Worm (Caenorhabditis elegans) whole organism, late embryonic: ENCODE results near the gene rack-1.

Experiments
- C08G9.2 ChIP-seq: sonication (generic microtip); optimal IDR thresholded peaks from 2 replicates; lab custom pipeline; 2016; ENCODE audit warnings: mild to moderate bottlenecking, missing genetic modification characterization, moderate library complexity, missing compliant biosample characterization
- C38D4.7 ChIP-seq: fragments of 200-800 bp; sonication (Bioruptor generic); optimal IDR thresholded peaks from 2 replicates; lab custom pipeline; 2018; ENCODE audit warnings: mild to moderate bottlenecking, missing genetic modification characterization, moderate library complexity, missing compliant biosample characterization
- F13H6.1 ChIP-seq: sonication (generic microtip); optimal IDR thresholded peaks from 2 replicates; lab custom pipeline; 2016; ENCODE audit warnings: missing genetic modification characterization, missing compliant biosample characterization
- K09A11.1 ChIP-seq: sonication (generic microtip); optimal IDR thresholded peaks from 2 replicates; lab custom pipeline; 2017; ENCODE audit warnings: antibody characterized with exemption, mild to moderate bottlenecking, missing genetic modification characterization, missing compliant biosample characterization; ENCODE audit not compliant: insufficient read depth
- T23F11.4 ChIP-seq: fragments of 200-800 bp; sonication (Bioruptor generic); optimal IDR thresholded peaks from 2 replicates; lab custom pipeline; 2018; ENCODE audit warnings: mild to moderate bottlenecking, missing genetic modification characterization, missing compliant biosample characterization
- Y22D7AL.16 ChIP-seq: sonication (generic microtip); optimal IDR thresholded peaks from 2 replicates; lab custom pipeline; 2016; ENCODE audit warnings: missing genetic modification characterization, missing compliant biosample characterization
- ama-1 ChIP-seq: fragments of 150-350 bp; optimal IDR thresholded peaks from 2 replicates; lab custom pipeline; 2014
- ceh-14 ChIP-seq: sonication (generic microtip); optimal IDR thresholded peaks from 2 replicates; lab custom pipeline; 2016; ENCODE audit warnings: missing genotype, missing genetic modification characterization, missing compliant biosample characterization
- ceh-19 ChIP-seq: fragments of 200-800 bp; sonication (Bioruptor generic); optimal IDR thresholded peaks from 2 replicates; lab custom pipeline; 2018; ENCODE audit warnings: mild to moderate bottlenecking, missing genetic modification characterization, missing compliant biosample characterization
- ceh-24 ChIP-seq: sonication (generic microtip); optimal IDR thresholded peaks from 2 replicates; lab custom pipeline; 2016; ENCODE audit warnings: mild to moderate bottlenecking, missing genetic modification characterization, missing compliant biosample characterization
- ceh-30 ChIP-seq: fragments of 150-350 bp; optimal IDR thresholded peaks from 2 replicates; lab custom pipeline; 2014; ENCODE audit warnings: missing biosample characterization, missing genetic modification characterization
- ceh-34 ChIP-seq: sonication (generic microtip); optimal IDR thresholded peaks from 2 replicates; lab custom pipeline; 2016; ENCODE audit warnings: mild to moderate bottlenecking, missing genetic modification characterization, missing compliant biosample characterization
- ceh-45 ChIP-seq: fragments of 200-800 bp; sonication (Bioruptor generic); IDR thresholded peaks from 2 replicates; pipeline ENCODE4 v1.3.6; 2022; ENCODE audit warnings: missing genetic modification reagents, missing genetic modification characterization, missing compliant biosample characterization
- ceh-9 ChIP-seq: sonication (generic microtip); optimal IDR thresholded peaks from 2 replicates; lab custom pipeline; 2016; ENCODE audit warnings: mild to moderate bottlenecking, missing genetic modification characterization, inconsistent platforms, missing compliant biosample characterization
- che-1 ChIP-seq: sonication (generic microtip); optimal IDR thresholded peaks from 2 replicates; lab custom pipeline; 2016; ENCODE audit warnings: mild to moderate bottlenecking, missing genetic modification characterization, missing compliant biosample characterization
- dmd-4 ChIP-seq: sonication (generic microtip); optimal IDR thresholded peaks from 2 replicates; lab custom pipeline; 2016; ENCODE audit warnings: borderline replicate concordance, missing genetic modification characterization, missing compliant biosample characterization
- dve-1 ChIP-seq: sonication (generic microtip); optimal IDR thresholded peaks from 2 replicates; lab custom pipeline; 2017; ENCODE audit warnings: antibody characterized with exemption, mild to moderate bottlenecking, missing genetic modification characterization, missing compliant biosample characterization
- elt-2 ChIP-seq: sonication (generic microtip); optimal IDR thresholded peaks from 2 replicates; lab custom pipeline; 2016; ENCODE audit warnings: missing genetic modification reagents, missing genetic modification characterization, missing compliant biosample characterization
- eyg-1 ChIP-seq: sonication (generic microtip); optimal IDR thresholded peaks from 2 replicates; lab custom pipeline; 2016; ENCODE audit warnings: missing genotype, missing genetic modification characterization, missing compliant biosample characterization
- fkh-10 ChIP-seq: fragments of 150-350 bp; optimal IDR thresholded peaks from 2 replicates; lab custom pipeline; 2014; ENCODE audit warnings: missing biosample characterization, missing genetic modification reagents, missing genetic modification characterization
- fkh-6 ChIP-seq: sonication (generic microtip); optimal IDR thresholded peaks from 2 replicates; lab custom pipeline; 2016; ENCODE audit warnings: missing genetic modification characterization, missing compliant biosample characterization
- madf-2 ChIP-seq: sonication (generic microtip); optimal IDR thresholded peaks from 2 replicates; lab custom pipeline; 2017; ENCODE audit warnings: missing genetic modification characterization, missing compliant biosample characterization
- nfya-1 ChIP-seq: sonication (generic microtip); optimal IDR thresholded peaks from 2 replicates; lab custom pipeline; 2017; ENCODE audit warnings: missing genetic modification characterization, mild to moderate bottlenecking, missing compliant biosample characterization, antibody characterized with exemption, moderate library complexity
- nhr-11 ChIP-seq: fragments of 150-350 bp; optimal IDR thresholded peaks from 2 replicates; lab custom pipeline; 2014; ENCODE audit warnings: missing biosample characterization, missing genetic modification characterization
- nhr-232 ChIP-seq: sonication (generic microtip); optimal IDR thresholded peaks from 2 replicates; lab custom pipeline; 2016; ENCODE audit warnings: missing genetic modification characterization, missing compliant biosample characterization
- odd-2 ChIP-seq: sonication (generic microtip); optimal IDR thresholded peaks from 2 replicates; lab custom pipeline; 2017; ENCODE audit warnings: antibody characterized with exemption, mild to moderate bottlenecking, missing genetic modification characterization, missing compliant biosample characterization
- pag-3 ChIP-seq: sonication (generic microtip); optimal IDR thresholded peaks from 2 replicates; lab custom pipeline; 2016; ENCODE audit warnings: missing compliant biosample characterization, missing genetic modification characterization, borderline replicate concordance
- pat-9 ChIP-seq: fragments of 200-800 bp; sonication (Bioruptor generic); optimal IDR thresholded peaks from 2 replicates; lab custom pipeline; 2018; ENCODE audit warnings: mild to moderate bottlenecking, missing genetic modification characterization, moderate library complexity, missing compliant biosample characterization
- pax-1 ChIP-seq: fragments of 150-350 bp; optimal IDR thresholded peaks from 2 replicates; lab custom pipeline; 2014; ENCODE audit warnings: missing biosample characterization, missing genetic modification characterization
- rnt-1 ChIP-seq: sonication (generic microtip); optimal IDR thresholded peaks from 2 replicates; lab custom pipeline; 2016; ENCODE audit warnings: missing genetic modification characterization, missing compliant biosample characterization
- sdc-2 ChIP-seq: sonication (generic microtip); optimal IDR thresholded peaks from 2 replicates; lab custom pipeline; 2016; ENCODE audit warnings: missing genotype, missing genetic modification characterization, missing compliant biosample characterization
- sox-2 ChIP-seq: fragments of 200-800 bp; sonication (Bioruptor generic); IDR thresholded peaks from 2 replicates; pipeline ENCODE4 v1.3.6; 2022; ENCODE audit warnings: missing genetic modification reagents, missing genetic modification characterization, missing compliant biosample characterization
- tbx-2 ChIP-seq: sonication (generic microtip); optimal IDR thresholded peaks from 2 replicates; lab custom pipeline; 2016; ENCODE audit warnings: missing genetic modification characterization, missing compliant biosample characterization
- unc-3 ChIP-seq, 2 experiments: fragments of 200-800 bp in 1 of 2; sonication (Bioruptor generic) in 1 of 2; sonication (generic microtip) in 1 of 2; conservative IDR thresholded peaks in 1 of 2; optimal IDR thresholded peaks in 1 of 2; 2 replicates each; pipeline versions ENCODE4 v1.3.6 to Lab custom; 2016 to 2022; ENCODE audit warnings: missing compliant biosample characterization in 2 of 2, missing genetic modification characterization in 2 of 2, missing genetic modification reagents in 1 of 2
- unc-42 ChIP-seq: sonication (generic microtip); optimal IDR thresholded peaks from 2 replicates; lab custom pipeline; 2016; ENCODE audit warnings: missing genotype, missing genetic modification characterization, missing compliant biosample characterization
- zip-5 ChIP-seq: sonication (generic microtip); optimal IDR thresholded peaks from 2 replicates; lab custom pipeline; 2016; ENCODE audit warnings: missing genetic modification characterization, missing compliant biosample characterization
- ztf-16 ChIP-seq: sonication (generic microtip); optimal IDR thresholded peaks from 2 replicates; lab custom pipeline; 2017; ENCODE audit warnings: missing genetic modification characterization, missing compliant biosample characterization

rack-1 gene

ce11 chrIV:10137804-10138203, 38.7 kb upstream of the rack-1 start, which contains the start of gene K08F4.12:
Gene K08F4.12, plus strand, starts transcription at chrIV:10138104.
- no peak for TF ChIP-seq ama-1 (lab: Kevin White, UChicago)
- no peak for TF ChIP-seq pax-1 (tag; lab: Kevin White, UChicago)
- no peak for TF ChIP-seq unc-42 (tag; lab: Kevin White, UChicago)
- TF ChIP-seq sox-2: no peak
- TF ChIP-seq ceh-9 (tag; lab: Kevin White, UChicago): no peak
- TF ChIP-seq ceh-14 (tag; lab: Kevin White, UChicago): no peak
- TF ChIP-seq F13H6.1 (tag; lab: Kevin White, UChicago): no peak
- no peak for TF ChIP-seq elt-2
- no peak for TF ChIP-seq ceh-45 (GFP tag; lab: Robert Waterston, UW)
- TF ChIP-seq eyg-1 (tag; lab: Kevin White, UChicago): no peak
- no peak for TF ChIP-seq K09A11.1 (tag; lab: Kevin White, UChicago)
- no peak for TF ChIP-seq ceh-24 (tag; lab: Kevin White, UChicago)
- no peak for TF ChIP-seq dmd-4 (tag; lab: Kevin White, UChicago)
- TF ChIP-seq madf-2 (tag; lab: Kevin White, UChicago): no peak
- TF ChIP-seq dve-1 (tag; lab: Kevin White, UChicago): no peak
- no peak for TF ChIP-seq rnt-1 (tag; lab: Kevin White, UChicago)

ce11 chrIV:10140143-10140542, 36.3 kb upstream of the rack-1 start, which contains the start of gene gst-3:
Gene gst-3, minus strand, starts transcription at chrIV:10140243.
- TF ChIP-seq T23F11.4 (GFP tag; lab: Kevin White, UChicago) (no peak), fkh-6 (tag; lab: Kevin White, UChicago) (no peak), unc-3 (GFP tag; conservative IDR thresholded peaks at IDR 0.05; lab: Robert Waterston, UW) (no peak), unc-3 (tag; optimal IDR thresholded peaks at IDR 0.05; lab: Kevin White, UChicago) (no peak), che-1 (tag; lab: Kevin White, UChicago) (no peak), ztf-16 (tag; lab: Kevin White, UChicago) (no peak), Y22D7AL.16 (no peak), C08G9.2 (tag; lab: Kevin White, UChicago) (no peak), madf-2 (tag; lab: Kevin White, UChicago) (no peak), nfya-1 (tag; lab: Kevin White, UChicago) (no peak), sdc-2 (tag; lab: Kevin White, UChicago) (no peak), tbx-2 (tag; lab: Kevin White, UChicago) (no peak), pag-3 (tag; lab: Kevin White, UChicago) (no peak), ceh-30 (no peak), dve-1 (tag; lab: Kevin White, UChicago) (no peak), nhr-232 (tag; lab: Kevin White, UChicago) (no peak)

ce11 chrIV:10141930-10142505, 34.5 kb upstream of the rack-1 start, which contains the start of the genes gst-2, gst-4 and dhs-12:
Gene gst-2, minus strand, starts transcription at chrIV:10142061.
Gene gst-4, plus strand, starts transcription at chrIV:10142225.
Gene dhs-12, plus strand, starts transcription at chrIV:10142455.
- TF ChIP-seq C38D4.7 (GFP tag; lab: Kevin White, UChicago) (no peak), ceh-34 (tag; lab: Kevin White, UChicago) (no peak), odd-2 (tag; lab: Kevin White, UChicago) (no peak), rnt-1 (tag; lab: Kevin White, UChicago) (no peak), zip-5 (tag; lab: Kevin White, UChicago) (no peak), ztf-16 (tag; lab: Kevin White, UChicago) (no peak), nhr-11 (tag; lab: Kevin White, UChicago) (no peak), ceh-19 (no peak), K09A11.1 (tag; lab: Kevin White, UChicago) (no peak), C08G9.2 (tag; lab: Kevin White, UChicago) (no peak), ceh-14 (tag; lab: Kevin White, UChicago) (no peak), pat-9 (tag; lab: Kevin White, UChicago) (no peak), unc-3 (GFP tag; conservative IDR thresholded peaks at IDR 0.05; lab: Robert Waterston, UW) (no peak), unc-3 (tag; optimal IDR thresholded peaks at IDR 0.05; lab: Kevin White, UChicago) (no peak), fkh-10 (GFP tag; lab: Kevin White, UChicago) (no peak)
